Fruit fly (Drosophila melanogaster): ENCODE results near the gene oaf.

DNA sequence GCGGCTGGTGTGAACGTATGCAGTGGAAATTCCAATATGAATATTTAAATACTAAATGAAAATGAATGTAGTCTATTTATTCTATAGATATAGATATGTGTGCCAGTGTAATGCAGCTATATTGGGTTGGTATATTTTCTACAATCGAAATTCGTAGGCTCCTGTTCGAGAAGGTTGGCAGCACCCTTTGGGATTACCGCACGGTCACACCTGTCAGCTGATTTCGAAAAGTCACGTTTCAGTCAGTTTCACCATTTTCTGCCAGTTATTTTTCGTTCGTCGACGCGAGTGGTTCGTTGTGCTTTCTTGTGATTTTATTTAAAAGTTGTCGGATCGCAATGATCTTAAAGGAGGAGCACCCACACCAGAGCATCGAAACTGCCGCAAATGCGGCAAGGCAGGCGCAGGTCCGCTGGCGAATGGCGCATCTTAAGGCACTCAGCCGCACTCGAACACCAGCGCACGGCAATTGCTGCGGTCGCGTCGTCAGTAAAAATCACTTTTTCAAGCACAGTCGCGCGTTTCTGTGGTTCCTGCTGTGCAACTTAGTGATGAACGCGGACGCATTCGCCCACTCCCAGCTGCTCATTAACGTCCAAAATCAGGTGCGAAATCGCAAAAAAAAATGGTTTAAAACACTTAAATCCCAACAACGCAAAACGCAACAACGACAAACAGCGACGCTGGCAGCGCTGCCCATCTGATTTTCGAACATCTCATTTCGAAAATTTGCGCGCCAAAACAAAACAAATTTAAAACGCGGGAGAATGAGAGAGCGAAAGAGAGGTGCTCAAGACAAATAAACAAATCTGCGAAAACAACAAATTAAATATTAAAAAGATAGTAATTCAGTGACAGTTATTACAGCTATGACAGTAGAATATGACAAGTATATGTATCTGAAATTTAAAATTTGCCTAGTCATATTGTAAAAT, at the start of gene oaf:
- TF ChIP-seq Mnt (GFP tag; optimal IDR thresholded peaks at IDR 0.05) (peak; percentile 72), CG5204 (GFP tag; optimal IDR thresholded peaks at IDR 0.05) (no peak)
